Worm (Caenorhabditis elegans) whole organism, young adult: ENCODE measurements around the gene tcer-1.

ENCODE experiments used
- B0019.2 ChIP-seq: fragments of 200-800 bp; sonication (Bioruptor generic); conservative IDR thresholded peaks from 2 replicates; pipeline ENCODE4 v1.3.6; 2022; ENCODE audit warnings: missing genetic modification reagents, missing genetic modification characterization, missing compliant biosample characterization
- B0261.1 ChIP-seq: sonication (generic microtip); optimal IDR thresholded peaks from 2 replicates; lab custom pipeline; 2016; ENCODE audit warnings: mild to moderate bottlenecking, missing genetic modification characterization, moderate library complexity, missing compliant biosample characterization
- C17E4.6 ChIP-seq: fragments of 200-800 bp; sonication (Bioruptor generic); IDR thresholded peaks from 2 replicates; pipeline ENCODE4 v1.3.6; 2022; ENCODE audit warnings: missing genetic modification reagents, missing genetic modification characterization, missing compliant biosample characterization
- D2030.7 ChIP-seq: fragments of 200-800 bp; sonication (Bioruptor generic); IDR thresholded peaks from 2 replicates; pipeline ENCODE4 v1.3.6; 2022; ENCODE audit warnings: missing genetic modification reagents, missing genetic modification characterization, missing compliant biosample characterization
- F33H1.4 ChIP-seq: fragments of 200-800 bp; sonication (Bioruptor generic); IDR thresholded peaks from 2 replicates; pipeline ENCODE4 v1.3.6; 2022; ENCODE audit warnings: missing genetic modification reagents, missing genetic modification characterization, missing compliant biosample characterization
- F37B4.10 ChIP-seq: fragments of 200-800 bp; sonication (Bioruptor generic); IDR thresholded peaks from 2 replicates; pipeline ENCODE4 v1.3.6; 2022; ENCODE audit warnings: missing genetic modification characterization, missing compliant biosample characterization
- F39B2.1 ChIP-seq: fragments of 200-800 bp; sonication (Bioruptor generic); IDR thresholded peaks from 2 replicates; pipeline ENCODE4 v1.3.6; 2022; ENCODE audit warnings: missing genetic modification reagents, missing genetic modification characterization, missing compliant biosample characterization
- Y53F4B.3 ChIP-seq: fragments of 200-800 bp; sonication (Bioruptor generic); IDR thresholded peaks from 2 replicates; pipeline ENCODE4 v1.3.6; 2022; ENCODE audit warnings: missing genetic modification reagents, missing genetic modification characterization, missing compliant biosample characterization
- Y53G8AR.9 ChIP-seq: fragments of 200-800 bp; sonication (Bioruptor generic); conservative IDR thresholded peaks from 2 replicates; pipeline ENCODE4 v1.3.6; 2022; ENCODE audit warnings: missing genetic modification reagents, missing genetic modification characterization, missing compliant biosample characterization
- Y56A3A.18 ChIP-seq: fragments of 200-800 bp; sonication (Bioruptor generic); IDR thresholded peaks from 2 replicates; pipeline ENCODE4 v1.3.6; 2022; ENCODE audit warnings: missing genetic modification reagents, missing genetic modification characterization, missing compliant biosample characterization
- Y79H2A.3 ChIP-seq: fragments of 200-800 bp; sonication (Bioruptor generic); conservative IDR thresholded peaks from 2 replicates; pipeline ENCODE4 v1.3.6; 2022; ENCODE audit warnings: missing genetic modification reagents, missing genetic modification characterization, missing compliant biosample characterization
- Y95B8A.8 ChIP-seq: fragments of 200-800 bp; sonication (Bioruptor generic); IDR thresholded peaks from 2 replicates; pipeline ENCODE4 v1.3.6; 2022; ENCODE audit warnings: missing genetic modification reagents, missing genetic modification characterization, missing compliant biosample characterization
- aptf-3 ChIP-seq: fragments of 200-800 bp; sonication (Bioruptor generic); IDR thresholded peaks from 2 replicates; pipeline ENCODE4 v1.3.6; 2022; ENCODE audit warnings: missing genetic modification characterization, missing compliant biosample characterization
- attf-3 ChIP-seq: fragments of 200-800 bp; sonication (Bioruptor generic); conservative IDR thresholded peaks from 2 replicates; pipeline ENCODE4 v1.3.6; 2022; ENCODE audit warnings: missing genetic modification reagents, missing genetic modification characterization, missing compliant biosample characterization
- attf-6 ChIP-seq: fragments of 200-800 bp; sonication (Bioruptor generic); IDR thresholded peaks from 2 replicates; pipeline ENCODE4 v1.3.6; 2022; ENCODE audit warnings: missing genetic modification reagents, missing genetic modification characterization, missing compliant biosample characterization
- bed-2 ChIP-seq: fragments of 200-800 bp; sonication (Bioruptor generic); IDR thresholded peaks from 2 replicates; pipeline ENCODE4 v1.3.6; 2022; ENCODE audit warnings: missing genetic modification reagents, missing genetic modification characterization, missing compliant biosample characterization
- cebp-2 ChIP-seq: fragments of 200-800 bp; sonication (Bioruptor generic); IDR thresholded peaks from 2 replicates; pipeline ENCODE4 v1.3.6; 2022; ENCODE audit warnings: missing genetic modification characterization, missing compliant biosample characterization
- ceh-100 ChIP-seq: fragments of 200-800 bp; sonication (Bioruptor generic); IDR thresholded peaks from 2 replicates; pipeline ENCODE4 v1.3.6; 2022; ENCODE audit warnings: missing genetic modification reagents, missing genetic modification characterization, missing compliant biosample characterization
- ceh-40 ChIP-seq: fragments of 200-800 bp; sonication (Bioruptor generic); IDR thresholded peaks from 2 replicates; pipeline ENCODE4 v1.3.6; 2022; ENCODE audit warnings: missing genetic modification characterization, missing compliant biosample characterization
- ceh-91 ChIP-seq: fragments of 200-800 bp; sonication (Bioruptor generic); IDR thresholded peaks from 2 replicates; pipeline ENCODE4 v1.3.6; 2022; ENCODE audit warnings: missing genetic modification reagents, missing genetic modification characterization, missing compliant biosample characterization
- dox-1 ChIP-seq: fragments of 200-800 bp; sonication (Bioruptor generic); IDR thresholded peaks from 2 replicates; pipeline ENCODE4 v1.3.6; 2022; ENCODE audit warnings: missing genetic modification reagents, missing genetic modification characterization, missing compliant biosample characterization
- egl-44 ChIP-seq: fragments of 200-800 bp; sonication (Bioruptor generic); IDR thresholded peaks from 2 replicates; pipeline ENCODE4 v1.3.6; 2022; ENCODE audit warnings: missing genetic modification reagents, missing genetic modification characterization, missing compliant biosample characterization
- egrh-3 ChIP-seq: fragments of 200-800 bp; sonication (Bioruptor generic); IDR thresholded peaks from 2 replicates; pipeline ENCODE4 v1.3.6; 2022; ENCODE audit warnings: missing genetic modification reagents, missing genetic modification characterization, missing compliant biosample characterization
- ekl-4 ChIP-seq: fragments of 200-800 bp; sonication (Bioruptor generic); IDR thresholded peaks from 2 replicates; pipeline ENCODE4 v1.3.6; 2022; ENCODE audit warnings: missing genetic modification reagents, missing genetic modification characterization, missing compliant biosample characterization
- hmg-1.2 ChIP-seq: fragments of 200-800 bp; sonication (Bioruptor generic); IDR thresholded peaks from 2 replicates; pipeline ENCODE4 v1.3.6; 2022; ENCODE audit warnings: missing genetic modification reagents, missing genetic modification characterization, missing compliant biosample characterization
- hsf-1 ChIP-seq: fragments of 200-800 bp; sonication (Bioruptor generic); IDR thresholded peaks from 2 replicates; pipeline ENCODE4 v1.3.6; 2022; ENCODE audit warnings: missing genetic modification reagents, missing genetic modification characterization, missing compliant biosample characterization
- lin-26 ChIP-seq: fragments of 200-800 bp; sonication (Bioruptor generic); IDR thresholded peaks from 2 replicates; pipeline ENCODE4 v1.3.6; 2022; ENCODE audit warnings: missing genetic modification reagents, missing genetic modification characterization, missing compliant biosample characterization
- lin-54 ChIP-seq: fragments of 200-800 bp; sonication (Bioruptor generic); optimal IDR thresholded peaks from 2 replicates; lab custom pipeline; 2018; ENCODE audit warnings: mild to moderate bottlenecking, missing genetic modification characterization, missing compliant biosample characterization
- madf-3 ChIP-seq: fragments of 200-800 bp; sonication (Bioruptor generic); IDR thresholded peaks from 2 replicates; pipeline ENCODE4 v1.3.6; 2022; ENCODE audit warnings: missing genetic modification reagents, missing genetic modification characterization, missing compliant biosample characterization
- madf-6 ChIP-seq: fragments of 200-800 bp; sonication (Bioruptor generic); IDR thresholded peaks from 2 replicates; pipeline ENCODE4 v1.3.6; 2022; ENCODE audit warnings: missing genetic modification reagents, missing genetic modification characterization, missing compliant biosample characterization
- madf-8 ChIP-seq: fragments of 200-800 bp; sonication (Bioruptor generic); conservative IDR thresholded peaks from 2 replicates; pipeline ENCODE4 v1.3.6; 2022; ENCODE audit warnings: missing genetic modification reagents, missing genetic modification characterization, missing compliant biosample characterization
- mcd-1 ChIP-seq: fragments of 200-800 bp; sonication (Bioruptor generic); IDR thresholded peaks from 2 replicates; pipeline ENCODE4 v1.3.6; 2022; ENCODE audit warnings: missing genetic modification reagents, missing genetic modification characterization, missing compliant biosample characterization
- nfyb-1 ChIP-seq: fragments of 200-800 bp; sonication (Bioruptor generic); IDR thresholded peaks from 2 replicates; pipeline ENCODE4 v1.3.6; 2022; ENCODE audit warnings: missing genetic modification reagents, missing genetic modification characterization, missing compliant biosample characterization
- pbrm-1 ChIP-seq: fragments of 200-800 bp; sonication (Bioruptor generic); IDR thresholded peaks from 2 replicates; pipeline ENCODE4 v1.3.6; 2022; ENCODE audit warnings: missing genetic modification reagents, missing genetic modification characterization, missing compliant biosample characterization
- rcor-1 ChIP-seq: fragments of 200-800 bp; sonication (Bioruptor generic); IDR thresholded peaks from 2 replicates; pipeline ENCODE4 v1.3.6; 2022; ENCODE audit warnings: missing genetic modification reagents, missing genetic modification characterization, missing compliant biosample characterization
- rpc-1 ChIP-seq, 2 experiments: fragments of 150-350 bp in 1 of 2; sonication (generic microtip) in 1 of 2; optimal IDR thresholded peaks; 2 replicates each; lab custom pipeline; 2014 to 2018; ENCODE audit warnings: missing biosample characterization in 1 of 2, missing genetic modification characterization in 1 of 2, missing genetic modification reagents in 1 of 2, missing genotype in 1 of 2
- sea-2 ChIP-seq: fragments of 200-800 bp; sonication (Bioruptor generic); IDR thresholded peaks from 2 replicates; pipeline ENCODE4 v1.3.6; 2022; ENCODE audit warnings: missing genetic modification characterization, missing compliant biosample characterization
- tbp1 ChIP-seq: fragments of 200-800 bp; sonication (Bioruptor generic); optimal IDR thresholded peaks from 2 replicates; lab custom pipeline; 2018; ENCODE audit warnings: mild to moderate bottlenecking, missing genetic modification characterization, missing compliant biosample characterization
- ztf-18 ChIP-seq: sonication (generic microtip); optimal IDR thresholded peaks from 2 replicates; lab custom pipeline; 2016; ENCODE audit warnings: missing genotype, mild to moderate bottlenecking, missing genetic modification characterization, missing compliant biosample characterization
- ztf-25 ChIP-seq: fragments of 200-800 bp; sonication (Bioruptor generic); IDR thresholded peaks from 2 replicates; pipeline ENCODE4 v1.3.6; 2022; ENCODE audit warnings: missing genetic modification reagents, missing genetic modification characterization, missing compliant biosample characterization

The tcer-1 gene

ce11 chrII:7042090-7042489 is 7.8 kb downstream of the tcer-1 start:
- TF ChIP-seq ceh-40 (GFP tag; lab: Robert Waterston, UW) (peak; percentile 77; the same call in 1 of the 2 replicates), F39B2.1 (GFP tag; lab: Robert Waterston, UW) (0 out of 2 replicates have a peak, but pooled peaks have one; percentile 60), egrh-3 (GFP tag; lab: Robert Waterston, UW) (peak; percentile 43), lin-54 (GFP tag; lab: Kevin White, UChicago) (peak; percentile 8), F37B4.10 (GFP tag; lab: Robert Waterston, UW) (0 out of 2 replicates have a peak, but pooled peaks have one; percentile 53), mcd-1 (GFP tag; lab: Robert Waterston, UW) (peak; percentile 69), rpc-1 (optimal IDR thresholded peaks at IDR 0.05; lab: Kevin White, UChicago) (peak; percentile 39), rpc-1 (tag; optimal IDR thresholded peaks at IDR 0.05; lab: Kevin White, UChicago) (peak; percentile 63), hsf-1 (GFP tag; lab: Robert Waterston, UW) (peak; percentile 56; the same call in 1 of the 2 replicates), tbp1 (GFP tag; lab: Kevin White, UChicago) (peak; percentile 81), ztf-18 (peak; percentile 4), ceh-100 (peak; percentile 66), hmg-1.2 (GFP tag; lab: Robert Waterston, UW) (peak; percentile 63), madf-6 (GFP tag; lab: Robert Waterston, UW) (peak; percentile 80), ceh-91 (GFP tag; lab: Robert Waterston, UW) (peak; percentile 52; the same call in 1 of the 2 replicates), C17E4.6 (peak; percentile 75; the same call in 1 of the 2 replicates), egl-44 (GFP tag; lab: Robert Waterston, UW) (peak; percentile 88), Y56A3A.18 (GFP tag; lab: Robert Waterston, UW) (peak; percentile 67; the same call in 1 of the 2 replicates), attf-3 (GFP tag; lab: Robert Waterston, UW) (peak; percentile 46; the same call in 1 of the 2 replicates), ztf-25 (GFP tag; lab: Robert Waterston, UW) (peak; percentile 85), dox-1 (peak; percentile 68), madf-3 (GFP tag; lab: Robert Waterston, UW) (peak; percentile 78; the same call in 1 of the 2 replicates), Y53F4B.3 (GFP tag; lab: Robert Waterston, UW) (peak; percentile 33; the same call in 1 of the 2 replicates), aptf-3 (GFP tag; lab: Robert Waterston, UW) (0 out of 2 replicates have a peak, but pooled peaks have one; percentile 68), B0019.2 (GFP tag; lab: Robert Waterston, UW) (peak; percentile 63; the same call in 1 of the 2 replicates), Y95B8A.8 (GFP tag; lab: Robert Waterston, UW) (0 out of 2 replicates have a peak, but pooled peaks have one; percentile 45), B0261.1 (tag; lab: Kevin White, UChicago) (peak; percentile 54), Y79H2A.3 (GFP tag; lab: Robert Waterston, UW) (0 out of 2 replicates have a peak, but pooled peaks have one; percentile 33), madf-8 (GFP tag; lab: Robert Waterston, UW) (peak; percentile 47), bed-2 (GFP tag; lab: Robert Waterston, UW) (0 out of 2 replicates have a peak, but pooled peaks have one; percentile 38), F33H1.4 (GFP tag; lab: Robert Waterston, UW) (peak; percentile 54), ekl-4 (GFP tag; lab: Robert Waterston, UW) (peak; percentile 89), Y53G8AR.9 (peak; percentile 73; the same call in 1 of the 2 replicates), cebp-2 (peak; percentile 94; the same call in 1 of the 2 replicates), sea-2 (peak; percentile 59; the same call in 1 of the 2 replicates), attf-6 (GFP tag; lab: Robert Waterston, UW) (peak; percentile 78), rcor-1 (peak; percentile 81), nfyb-1 (peak; percentile 75; the same call in 1 of the 2 replicates), lin-26 (GFP tag; lab: Robert Waterston, UW) (peak; percentile 93), pbrm-1 (GFP tag; lab: Robert Waterston, UW) (0 out of 2 replicates have a peak, but pooled peaks have one; percentile 23), D2030.7 (peak; percentile 77)
